Fruit fly (Drosophila melanogaster) Kc167 (cell line): ENCODE measurements around the gene indra.

Experiments
- Myc ChIP-seq: fragments of >200 bp; optimal IDR thresholded peaks from 2 replicates; lab custom pipeline; 2017; ENCODE audit warnings: missing external identifiers
- Sin3A ChIP-seq: fragments of >200 bp; optimal IDR thresholded peaks from 2 replicates; lab custom pipeline; 2018; ENCODE audit warnings: missing external identifiers
- h ChIP-seq: fragments of >200 bp; optimal IDR thresholded peaks from 3 replicates; lab custom pipeline; 2018; ENCODE audit warnings: missing external identifiers

DNA sequence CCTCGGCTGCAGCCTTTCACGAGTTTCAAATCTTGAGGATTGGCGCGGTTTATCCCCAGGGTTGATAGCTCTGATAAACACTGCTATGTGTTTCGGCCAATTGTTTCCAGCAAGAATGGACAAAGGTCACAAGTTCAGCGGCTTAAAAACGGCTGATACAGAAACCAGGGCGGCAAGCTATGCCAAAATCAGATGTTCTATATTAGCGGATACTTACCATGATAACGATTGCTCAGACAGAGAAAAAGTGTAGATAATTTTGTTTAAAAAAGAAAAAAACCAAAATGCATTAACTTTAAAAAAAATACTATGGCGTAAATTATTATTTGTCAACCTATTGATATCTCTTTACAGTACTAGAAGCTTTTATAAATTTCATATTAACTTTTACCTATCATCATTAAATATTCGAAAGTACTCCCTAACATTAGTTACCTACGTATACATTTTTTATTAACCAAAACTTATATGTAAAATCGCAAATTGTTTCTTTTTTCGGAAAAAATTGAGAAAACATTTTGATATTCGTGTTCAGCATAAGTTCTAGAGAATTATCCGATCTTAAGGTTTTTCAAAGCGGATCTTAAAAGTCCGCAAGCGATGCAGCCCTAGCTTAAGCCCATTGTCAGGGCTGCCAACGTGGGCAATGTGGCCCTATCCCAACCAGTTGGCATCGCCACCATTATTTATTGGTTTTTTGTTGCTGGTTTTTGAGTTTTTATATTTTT, 29.0 kb downstream of the indra start, which contains the start of the genes sturkopf and Herc4:
- TF ChIP-seq h (lab: Kevin White, UChicago) (no peak), Sin3A (lab: Kevin White, UChicago) (no peak), Myc (no peak)
